Worm (Caenorhabditis elegans) whole organism, L1 larva: ENCODE measurements around the gene tbx-37.

ENCODE experiments used
- ama-1 ChIP-seq: fragments of 150-350 bp; optimal IDR thresholded peaks from 2 replicates; lab custom pipeline; 2014
- ceh-82 ChIP-seq, 3 experiments: fragments of 150-350 bp in 1 of 3; sonication (generic microtip) in 2 of 3; optimal IDR thresholded peaks; 2 replicates each; lab custom pipeline; 2014 to 2017; ENCODE audit warnings: missing biosample characterization in 3 of 3, missing genetic modification characterization in 3 of 3
- egl-27 ChIP-seq, 2 experiments: fragments of 150-350 bp in 1 of 2; sonication (generic microtip); optimal IDR thresholded peaks; 3 replicates each; lab custom pipeline; 2017 to 2018; ENCODE audit warnings: missing biosample characterization in 2 of 2, missing genetic modification characterization in 2 of 2, missing genetic modification reagents in 2 of 2
- ets-5 ChIP-seq: fragments of 200-800 bp; sonication (Bioruptor generic); IDR thresholded peaks from 2 replicates; pipeline ENCODE4 v1.3.6; 2022; ENCODE audit warnings: missing genetic modification characterization, missing compliant biosample characterization
- jun-1 ChIP-seq: fragments of 150-350 bp; optimal IDR thresholded peaks from 2 replicates; lab custom pipeline; 2014; ENCODE audit warnings: missing biosample characterization, missing genetic modification reagents, missing genetic modification characterization
- lin-13 ChIP-seq: fragments of 150-350 bp; optimal IDR thresholded peaks from 2 replicates; lab custom pipeline; 2014; ENCODE audit warnings: missing biosample characterization, missing genetic modification reagents, missing genetic modification characterization
- lir-3 ChIP-seq: sonication (generic microtip); optimal IDR thresholded peaks from 2 replicates; lab custom pipeline; 2016; ENCODE audit warnings: mild to moderate bottlenecking, missing genetic modification characterization, moderate library complexity, missing compliant biosample characterization; ENCODE audit not compliant: poor library complexity
- lsy-2 ChIP-seq, 2 experiments: fragments of 150-350 bp; optimal IDR thresholded peaks; 2 replicates each; lab custom pipeline; 2014; ENCODE audit warnings: missing biosample characterization in 2 of 2, missing genetic modification characterization in 2 of 2
- mdl-1 ChIP-seq, 2 experiments: fragments of 150-350 bp; optimal IDR thresholded peaks; 2 replicates each; lab custom pipeline; 2014 to 2017; ENCODE audit warnings: missing biosample characterization in 2 of 2, missing genetic modification characterization in 2 of 2, inconsistent platforms in 1 of 2
- nhr-77 ChIP-seq: fragments of 150-350 bp; optimal IDR thresholded peaks from 2 replicates; lab custom pipeline; 2014; ENCODE audit warnings: missing biosample characterization, missing genetic modification characterization
- nhr-90 ChIP-seq: sonication (generic microtip); optimal IDR thresholded peaks from 2 replicates; lab custom pipeline; 2016; ENCODE audit warnings: mild to moderate bottlenecking, missing genetic modification characterization, missing compliant biosample characterization; ENCODE audit not compliant: poor library complexity
- pqm-1 ChIP-seq: sonication (generic microtip); optimal IDR thresholded peaks from 3 replicates; lab custom pipeline; 2017; ENCODE audit warnings: missing biosample characterization, missing genetic modification characterization
- unc-98 ChIP-seq: fragments of 200-800 bp; sonication (Bioruptor generic); IDR thresholded peaks from 2 replicates; pipeline ENCODE4 v1.3.6; 2022; ENCODE audit warnings: missing genetic modification characterization, missing compliant biosample characterization

DNA sequence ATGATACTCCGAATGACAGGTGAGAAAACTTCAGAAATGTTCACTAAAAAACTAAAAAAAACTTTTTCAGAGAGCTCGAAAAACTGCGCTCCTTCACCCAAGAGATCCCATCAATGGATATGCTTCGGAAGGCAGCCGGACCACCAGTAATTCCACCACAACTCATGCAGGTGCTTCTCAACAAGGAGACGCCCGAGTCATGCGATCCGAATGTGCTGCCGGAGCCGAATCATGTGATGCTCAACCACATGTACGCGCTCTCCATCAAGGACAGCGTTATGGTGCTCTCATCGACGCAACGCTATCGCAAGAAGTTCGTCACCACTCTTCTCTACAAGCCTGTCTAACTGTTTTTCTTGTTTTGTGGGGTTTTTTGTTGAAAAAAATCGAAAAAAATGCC is 10.8 kb upstream of the tbx-37 start:
- TF ChIP-seq pqm-1 (tag; lab: Kevin White, UChicago) (no peak), lir-3 (tag; lab: Kevin White, UChicago) (no peak), lsy-2 (tag; optimal IDR thresholded peaks at IDR 0.05; lab: Kevin White, UChicago) (no peak), ceh-82 (tag; optimal IDR thresholded peaks at IDR 0.05; lab: Kevin White, UChicago) (no peak), ama-1 (lab: Kevin White, UChicago) (no peak), mdl-1 (tag; optimal IDR thresholded peaks at IDR 0.05; lab: Kevin White, UChicago) (no peak), nhr-77 (tag; lab: Kevin White, UChicago) (no peak), nhr-90 (no peak), ets-5 (0 out of 2 replicates have a peak, but pooled peaks have one; percentile 55), unc-98 (no peak), egl-27 (tag; optimal IDR thresholded peaks at IDR 0.05; lab: Kevin White, UChicago) (no peak), jun-1 (tag; lab: Kevin White, UChicago) (no peak), lin-13 (GFP tag; lab: Kevin White, UChicago) (no peak)
